Fruit fly (Drosophila melanogaster) whole organism, embryonic: ENCODE measurements around the gene CG15337.
A peak's percentile ranks its signal among the peaks of the same experiment; 100 is the strongest.

Experiments used
- CG10543 ChIP-seq: fragments of 200-800 bp; sonication (Bioruptor generic); optimal IDR thresholded peaks from 3 replicates; lab custom pipeline; 2017; ENCODE audit warnings: missing biosample characterization, mild to moderate bottlenecking, missing genetic modification characterization, moderate library complexity
- CG13296 ChIP-seq: fragments of 200-800 bp; sonication (Bioruptor generic); optimal IDR thresholded peaks from 3 replicates; lab custom pipeline; 2018; ENCODE audit warnings: missing biosample characterization, mild to moderate bottlenecking, missing genetic modification characterization
- CG1529 ChIP-seq: fragments of 200-800 bp; sonication (Bioruptor generic); optimal IDR thresholded peaks from 3 replicates; lab custom pipeline; 2018; ENCODE audit warnings: missing biosample characterization, missing genetic modification characterization
- CG15696 ChIP-seq: fragments of 200-800 bp; sonication (Bioruptor generic); optimal IDR thresholded peaks from 2 replicates; lab custom pipeline; 2019; ENCODE audit warnings: missing biosample characterization, mild to moderate bottlenecking, missing genetic modification characterization, moderate library complexity
- CG17328 ChIP-seq: fragments of 200-800 bp; sonication (Bioruptor generic); IDR thresholded peaks from 2 replicates; pipeline ENCODE4 v1.3.6; 2022; ENCODE audit warnings: missing biosample characterization, missing genetic modification characterization
- CG17912 ChIP-seq: fragments of 200-800 bp; sonication (Bioruptor generic); optimal IDR thresholded peaks from 2 replicates; lab custom pipeline; 2018; ENCODE audit warnings: missing biosample characterization, mild to moderate bottlenecking, missing genetic modification characterization
- CG18599 ChIP-seq: fragments of 200-800 bp; sonication (Bioruptor generic); optimal IDR thresholded peaks from 3 replicates; lab custom pipeline; 2017; ENCODE audit warnings: missing biosample characterization, missing genetic modification characterization, mild to moderate bottlenecking, moderate library complexity, missing genetic modification reagents
- CG31441 ChIP-seq: fragments of 200-800 bp; sonication (Bioruptor generic); IDR thresholded peaks from 2 replicates; pipeline ENCODE4 v1.3.6; 2022; ENCODE audit warnings: missing biosample characterization, missing genetic modification characterization
- CG3281 ChIP-seq: fragments of 200-800 bp; sonication (Bioruptor generic); optimal IDR thresholded peaks from 3 replicates; lab custom pipeline; 2017; ENCODE audit warnings: missing biosample characterization, mild to moderate bottlenecking, missing genetic modification characterization
- CG33557 ChIP-seq: fragments of 200-800 bp; sonication (Bioruptor generic); optimal IDR thresholded peaks from 2 replicates; lab custom pipeline; 2019; ENCODE audit warnings: missing biosample characterization, mild to moderate bottlenecking, missing genetic modification characterization, moderate library complexity
- CG34376 ChIP-seq: fragments of 200-800 bp; sonication (Bioruptor generic); optimal IDR thresholded peaks from 2 replicates; lab custom pipeline; 2018; ENCODE audit warnings: missing biosample characterization, mild to moderate bottlenecking, missing genetic modification characterization
- CG34422 ChIP-seq: fragments of 200-800 bp; sonication (Bioruptor generic); IDR thresholded peaks from 3 replicates; pipeline ENCODE4 v1.3.6; 2022; ENCODE audit warnings: missing biosample characterization, missing genetic modification characterization
- CG6654 ChIP-seq: fragments of 200-800 bp; sonication (Bioruptor generic); optimal IDR thresholded peaks from 2 replicates; lab custom pipeline; 2017; ENCODE audit warnings: missing biosample characterization, mild to moderate bottlenecking, missing genetic modification characterization
- CG6813 ChIP-seq: fragments of 200-800 bp; sonication (Bioruptor generic); optimal IDR thresholded peaks from 2 replicates; lab custom pipeline; 2017; ENCODE audit warnings: missing biosample characterization, missing genetic modification characterization, mild to moderate bottlenecking, moderate library complexity, missing genetic modification reagents
- CG7987 ChIP-seq: fragments of 200-800 bp; sonication (Bioruptor generic); optimal IDR thresholded peaks from 2 replicates; lab custom pipeline; 2018; ENCODE audit warnings: missing biosample characterization, mild to moderate bottlenecking, missing genetic modification characterization, moderate library complexity
- CG8281 ChIP-seq: fragments of 200-800 bp; sonication (Bioruptor generic); optimal IDR thresholded peaks from 2 replicates; lab custom pipeline; 2018; ENCODE audit warnings: missing biosample characterization, mild to moderate bottlenecking, missing genetic modification characterization, moderate library complexity
- CG8765 ChIP-seq: fragments of 200-800 bp; sonication (Bioruptor generic); IDR thresholded peaks from 2 replicates; pipeline ENCODE4 v1.3.6; 2022; ENCODE audit warnings: missing biosample characterization, missing genetic modification characterization
- CG9932 ChIP-seq: fragments of 200-800 bp; sonication (Bioruptor generic); IDR thresholded peaks from 2 replicates; pipeline ENCODE4 v1.3.6; 2022; ENCODE audit warnings: missing biosample characterization, missing genetic modification characterization
- CTCF ChIP-seq: fragments of 200-800 bp; sonication (Bioruptor generic); optimal IDR thresholded peaks from 2 replicates; lab custom pipeline; 2017; ENCODE audit warnings: missing biosample characterization, mild to moderate bottlenecking, missing genetic modification characterization, moderate library complexity
- D19B ChIP-seq: fragments of 200-800 bp; sonication (Bioruptor generic); optimal IDR thresholded peaks from 2 replicates; lab custom pipeline; 2017; ENCODE audit warnings: missing biosample characterization, mild to moderate bottlenecking, missing genetic modification characterization
- GATAe ChIP-seq: fragments of 200-800 bp; sonication (Bioruptor generic); conservative IDR thresholded peaks from 2 replicates; pipeline ENCODE4 v1.3.6; 2022; ENCODE audit warnings: missing biosample characterization, missing genetic modification characterization
- HmgD ChIP-seq: fragments of 200-800 bp; sonication (Bioruptor generic); optimal IDR thresholded peaks from 3 replicates; lab custom pipeline; 2016; ENCODE audit warnings: missing biosample characterization, missing genetic modification characterization
- Hmr ChIP-seq: fragments of 200-800 bp; sonication (Bioruptor generic); optimal IDR thresholded peaks from 3 replicates; lab custom pipeline; 2017; ENCODE audit warnings: mild to moderate bottlenecking, missing biosample characterization, missing genetic modification reagents, missing genetic modification characterization
- Max ChIP-seq: fragments of 200-800 bp; sonication (Bioruptor generic); optimal IDR thresholded peaks from 2 replicates; lab custom pipeline; 2016; ENCODE audit warnings: missing biosample characterization, mild to moderate bottlenecking, missing genetic modification characterization
- Nf-YB ChIP-seq: fragments of 200-800 bp; sonication (Bioruptor generic); optimal IDR thresholded peaks from 3 replicates; lab custom pipeline; 2019; ENCODE audit warnings: missing biosample characterization, mild to moderate bottlenecking, missing genetic modification characterization, moderate library complexity
- NfI ChIP-seq: fragments of 200-800 bp; sonication (Bioruptor generic); optimal IDR thresholded peaks from 3 replicates; lab custom pipeline; 2018; ENCODE audit warnings: missing biosample characterization, mild to moderate bottlenecking, missing genetic modification characterization, moderate library complexity
- PHDP ChIP-seq: fragments of 200-800 bp; sonication (Bioruptor generic); optimal IDR thresholded peaks from 3 replicates; lab custom pipeline; 2018; ENCODE audit warnings: missing biosample characterization, mild to moderate bottlenecking, missing genetic modification characterization, moderate library complexity
- Pdp1 ChIP-seq, 2 experiments: fragments of 200-800 bp; sonication (Bioruptor generic); optimal IDR thresholded peaks; 3 replicates each; lab custom pipeline; 2016; ENCODE audit warnings: missing biosample characterization in 2 of 2, missing genetic modification characterization in 2 of 2, mild to moderate bottlenecking in 1 of 2, moderate library complexity in 1 of 2
- Stat92E ChIP-seq, 3 experiments: fragments of >200 bp in 2 of 3; fragments of 200-800 bp in 1 of 3; sonication (Bioruptor generic) in 1 of 3; optimal IDR thresholded peaks; 2 replicates each; lab custom pipeline; 2017 to 2019; ENCODE audit warnings: missing biosample characterization in 3 of 3, missing genetic modification characterization in 3 of 3, mild to moderate bottlenecking in 1 of 3, moderate library complexity in 1 of 3
- TFAM ChIP-seq: fragments of 200-800 bp; sonication (Bioruptor generic); optimal IDR thresholded peaks from 2 replicates; lab custom pipeline; 2017; ENCODE audit warnings: missing biosample characterization, missing genetic modification characterization, inconsistent platforms
- bsh ChIP-seq, 2 experiments: fragments of 200-800 bp; sonication (Bioruptor generic); optimal IDR thresholded peaks; 2 replicates each; lab custom pipeline; 2017 to 2018; ENCODE audit warnings: mild to moderate bottlenecking in 2 of 2, missing biosample characterization in 2 of 2, missing genetic modification characterization in 2 of 2, moderate library complexity in 1 of 2
- chm ChIP-seq: fragments of 200-800 bp; sonication (Bioruptor generic); IDR thresholded peaks from 2 replicates; pipeline ENCODE4 v1.3.6; 2022; ENCODE audit warnings: missing biosample characterization, missing genetic modification characterization
- chn ChIP-seq: fragments of 200-800 bp; sonication (Bioruptor generic); optimal IDR thresholded peaks from 2 replicates; lab custom pipeline; 2016; ENCODE audit warnings: missing biosample characterization, missing genetic modification characterization
- ci ChIP-seq: fragments of 200-800 bp; sonication (Bioruptor generic); IDR thresholded peaks from 3 replicates; pipeline ENCODE4 v1.3.6; 2022; ENCODE audit warnings: missing biosample characterization, missing genetic modification characterization
- dati ChIP-seq: fragments of 200-800 bp; sonication (Bioruptor generic); IDR thresholded peaks from 2 replicates; pipeline ENCODE4 v1.3.6; 2022; ENCODE audit warnings: missing biosample characterization, missing genetic modification characterization
- gem ChIP-seq: fragments of 200-800 bp; sonication (Bioruptor generic); optimal IDR thresholded peaks from 2 replicates; lab custom pipeline; 2019; ENCODE audit warnings: missing biosample characterization, mild to moderate bottlenecking, missing genetic modification characterization, moderate library complexity
- grau ChIP-seq: fragments of 200-800 bp; optimal IDR thresholded peaks from 3 replicates; lab custom pipeline; 2019; ENCODE audit warnings: missing biosample characterization, mild to moderate bottlenecking, missing genetic modification characterization, moderate library complexity
- ind ChIP-seq: fragments of 200-800 bp; sonication (Bioruptor generic); optimal IDR thresholded peaks from 3 replicates; lab custom pipeline; 2016; ENCODE audit warnings: missing biosample characterization, missing genetic modification characterization
- kni ChIP-seq: fragments of 200-800 bp; sonication (Bioruptor generic); optimal IDR thresholded peaks from 3 replicates; lab custom pipeline; 2017; ENCODE audit warnings: mild to moderate bottlenecking, missing biosample characterization, missing genetic modification reagents, missing genetic modification characterization
- mirr ChIP-seq: fragments of 200-800 bp; sonication (Bioruptor generic); optimal IDR thresholded peaks from 3 replicates; lab custom pipeline; 2018; ENCODE audit warnings: missing biosample characterization, mild to moderate bottlenecking, missing genetic modification characterization
- odd ChIP-seq: fragments of 200-800 bp; sonication (Bioruptor generic); optimal IDR thresholded peaks from 2 replicates; lab custom pipeline; 2017; ENCODE audit warnings: missing biosample characterization, mild to moderate bottlenecking, missing genetic modification characterization
- org-1 ChIP-seq: fragments of 200-800 bp; sonication (Bioruptor generic); optimal IDR thresholded peaks from 2 replicates; lab custom pipeline; 2017; ENCODE audit warnings: missing biosample characterization, missing genetic modification characterization
- pan ChIP-seq, 4 experiments: fragments of >200 bp in 3 of 4; fragments of 200-800 bp in 1 of 4; sonication (Bioruptor generic) in 1 of 4; optimal IDR thresholded peaks in 3 of 4; IDR thresholded peaks in 1 of 4; 2 replicates each; pipeline versions ENCODE4 v1.3.6 to Lab custom; 2017 to 2022; ENCODE audit warnings: missing biosample characterization in 2 of 4, missing genetic modification characterization in 2 of 4, mixed read lengths in 1 of 4
- sens ChIP-seq: fragments of 200-800 bp; sonication (Bioruptor generic); peaks from one replicate; lab custom pipeline; 2016; ENCODE audit warnings: missing biosample characterization, missing genetic modification characterization
- sug ChIP-seq: fragments of 200-800 bp; optimal IDR thresholded peaks from 2 replicates; lab custom pipeline; 2019; ENCODE audit warnings: missing biosample characterization, mild to moderate bottlenecking, missing genetic modification characterization, moderate library complexity
- tap ChIP-seq: fragments of 200-800 bp; optimal IDR thresholded peaks from 3 replicates; lab custom pipeline; 2019; ENCODE audit warnings: missing biosample characterization, mild to moderate bottlenecking, missing genetic modification characterization, moderate library complexity
- tll ChIP-seq, 2 experiments: fragments of 200-800 bp in 1 of 2; fragments of >200 bp in 1 of 2; sonication (Bioruptor generic) in 1 of 2; optimal IDR thresholded peaks; 2 replicates each; lab custom pipeline; 2017 to 2019; ENCODE audit warnings: missing biosample characterization in 2 of 2, missing genetic modification characterization in 2 of 2, mild to moderate bottlenecking in 1 of 2, moderate library complexity in 1 of 2

Gene CG15337

DNA sequence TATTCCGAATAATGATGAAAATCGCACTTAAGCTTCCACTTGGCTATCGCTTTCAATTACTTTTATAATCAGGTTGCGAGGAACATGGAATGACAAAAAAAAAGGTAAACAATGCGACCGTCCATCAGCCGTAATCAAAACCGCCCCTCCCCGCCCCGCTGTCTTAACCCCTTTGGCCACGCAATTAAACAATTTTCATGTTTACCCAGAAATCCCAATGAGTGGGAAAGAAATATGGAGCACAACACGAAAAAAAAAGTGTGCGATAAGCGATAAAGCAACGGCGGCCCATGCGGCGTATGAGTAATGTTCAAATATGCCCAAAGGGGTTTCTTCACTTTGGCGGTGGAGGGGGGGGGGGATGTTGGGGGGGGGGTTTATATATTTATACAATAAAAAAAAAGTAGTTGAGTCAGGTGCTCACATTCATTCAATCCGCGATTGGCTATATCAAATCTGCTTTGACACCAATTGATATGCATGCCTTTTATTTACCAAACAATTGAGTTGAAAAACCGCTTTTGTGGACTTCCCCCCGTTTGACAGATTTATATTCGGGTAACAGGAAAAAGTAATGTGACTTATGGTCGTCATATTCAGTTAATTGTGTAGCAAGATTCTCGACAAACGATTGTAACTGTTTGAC is 39.2 kb downstream of the CG15337 start (continued):
- no peak for TF ChIP-seq tap (tag; lab: Kevin White, UChicago)
- TF ChIP-seq CG10543 (GFP tag; lab: Kevin White, UChicago) = peak; percentile 74
- peak; percentile 58 for TF ChIP-seq CG7987 (GFP tag; lab: Kevin White, UChicago)
- peak; percentile 47 for TF ChIP-seq Hmr
- TF ChIP-seq kni (GFP tag; lab: Kevin White, UChicago) = peak; percentile 33
- TF ChIP-seq PHDP (tag; lab: Kevin White, UChicago) = peak; percentile 4
- no peak for TF ChIP-seq CG1529 (GFP tag; lab: Kevin White, UChicago)
- no peak for TF ChIP-seq HmgD (GFP tag; lab: Kevin White, UChicago)
- TF ChIP-seq CG17328 (GFP tag; lab: Robert Waterston, UW) = no peak
- TF ChIP-seq Pdp1 (GFP tag; optimal IDR thresholded peaks at IDR 0.05; lab: Kevin White, UChicago) = peak in 1 of 2 experiments; percentile 42
- no peak for TF ChIP-seq tll (GFP tag; optimal IDR thresholded peaks at IDR 0.05; lab: Kevin White, UChicago)
- peak; percentile 7 for TF ChIP-seq CG3281 (GFP tag; lab: Kevin White, UChicago)
- TF ChIP-seq Nf-YB (GFP tag; lab: Kevin White, UChicago) = peak; percentile 28
- peak; percentile 65 for TF ChIP-seq CG34376 (GFP tag; lab: Kevin White, UChicago)
- TF ChIP-seq CG8281 (tag; lab: Kevin White, UChicago) = peak; percentile 52
- TF ChIP-seq mirr = peak; percentile 92
- peak; percentile 88 for TF ChIP-seq sug (tag; lab: Kevin White, UChicago)
- peak; percentile 34 for TF ChIP-seq CG13296 (GFP tag; lab: Kevin White, UChicago)
- peak; percentile 11; the same call in 1 of the 3 replicates for TF ChIP-seq CG34422
- no peak for TF ChIP-seq CG6654 (GFP tag; lab: Kevin White, UChicago)
- peak; percentile 15 for TF ChIP-seq CG17912 (GFP tag; lab: Kevin White, UChicago)
- TF ChIP-seq CG15696 (tag; lab: Kevin White, UChicago) = no peak
- peak; percentile 81 for TF ChIP-seq GATAe (GFP tag; lab: Robert Waterston, UW)
- TF ChIP-seq odd (GFP tag; lab: Kevin White, UChicago) = peak; percentile 24
- TF ChIP-seq pan (optimal IDR thresholded peaks at IDR 0.05; lab: Kevin White, UChicago) = no peak
- peak in 1 of 2 experiments; percentile 13 for TF ChIP-seq pan (GFP tag; optimal IDR thresholded peaks at IDR 0.05 in 1 of 2, IDR thresholded peaks at IDR 0.05 in 1 of 2)
- no peak for TF ChIP-seq CG8765 (GFP tag; lab: Robert Waterston, UW)
- TF ChIP-seq CG6813 (GFP tag; lab: Kevin White, UChicago) = peak; percentile 11
- TF ChIP-seq dati (GFP tag; lab: Robert Waterston, UW) = no peak
- no peak for TF ChIP-seq TFAM (GFP tag; lab: Kevin White, UChicago)
- no peak for TF ChIP-seq CTCF (GFP tag; lab: Kevin White, UChicago)
- TF ChIP-seq CG18599 (GFP tag; lab: Kevin White, UChicago) = peak; percentile 64
- TF ChIP-seq ci (GFP tag; lab: Robert Waterston, UW) = peak; percentile 46; the same call in 1 of the 3 replicates

DNA sequence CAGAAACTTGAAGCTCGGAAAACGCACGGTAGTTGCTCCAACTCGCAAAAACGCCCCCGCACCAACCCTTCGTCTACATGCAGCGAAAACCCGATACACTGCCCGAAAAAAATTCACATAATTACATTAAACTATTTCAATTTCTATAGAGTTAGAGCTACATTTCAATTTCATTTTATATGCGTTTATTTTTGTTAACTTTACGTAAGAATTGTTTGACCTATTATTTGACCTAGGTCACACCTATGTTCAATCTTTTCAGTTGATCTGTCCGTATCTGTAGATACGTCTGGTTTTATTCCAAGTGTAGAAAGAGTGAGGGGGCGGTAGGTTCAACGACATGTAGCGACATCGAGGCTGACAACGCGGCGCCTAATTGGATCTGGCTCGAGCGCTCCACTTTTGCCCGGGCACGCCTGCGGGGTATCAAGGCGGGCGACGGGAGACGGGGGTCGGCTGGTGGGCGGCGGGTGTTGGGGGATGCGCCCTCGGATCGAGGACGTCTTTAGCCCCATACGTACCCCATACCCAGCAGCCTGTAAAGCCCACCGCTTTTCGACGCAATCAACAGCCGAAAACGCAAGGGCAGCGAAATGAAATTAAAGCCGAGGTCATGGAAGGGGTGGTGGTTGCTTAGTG is 43.0 kb downstream of the CG15337 start:
- TF ChIP-seq grau (peak; percentile 34), bsh (GFP tag; optimal IDR thresholded peaks at IDR 0.05; lab: Kevin White, UChicago) (peak in 1 of 2 experiments; percentile 12), CG9932 (GFP tag; lab: Robert Waterston, UW) (no peak), D19B (no peak), chn (no peak), ind (GFP tag; lab: Kevin White, UChicago) (peak; percentile 25), CG31441 (0 out of 2 replicates have a peak, but pooled peaks have one; percentile 24), NfI (GFP tag; lab: Kevin White, UChicago) (peak; percentile 9), CG3281 (GFP tag; lab: Kevin White, UChicago) (peak; percentile 41), Max (no peak), org-1 (peak; percentile 25), gem (tag; lab: Kevin White, UChicago) (peak; percentile 56), CG33557 (GFP tag; lab: Kevin White, UChicago) (no peak), CG10543 (GFP tag; lab: Kevin White, UChicago) (peak; percentile 33), Stat92E (GFP tag; optimal IDR thresholded peaks at IDR 0.05; lab: Kevin White, UChicago) (no peak), chm (GFP tag; lab: Robert Waterston, UW) (no peak), sens (peak; percentile 35)
